Worm (Caenorhabditis elegans): ENCODE measurements around the gene lelo-3.

- TF ChIP-seq mec-3 (tag; optimal IDR thresholded peaks at IDR 0.05; ENCODE audit: borderline replicate concordance) (no peak), pros-1 (tag; optimal IDR thresholded peaks at IDR 0.05) (no peak), unc-86 (tag; optimal IDR thresholded peaks at IDR 0.05) (no peak), K09A11.1 (tag; optimal IDR thresholded peaks at IDR 0.05; ENCODE audit: insufficient read depth) (no peak), ceh-45 (GFP tag; IDR thresholded peaks at IDR 0.05) (no peak), che-1 (tag; optimal IDR thresholded peaks at IDR 0.05) (no peak), pqm-1 (tag; optimal IDR thresholded peaks at IDR 0.05) (no peak), hlh-30 (tag; optimal IDR thresholded peaks at IDR 0.05; ENCODE audit: insufficient read depth) (no peak), pha-4 (tag; optimal IDR thresholded peaks at IDR 0.05) (no peak), sdc-2 (tag; optimal IDR thresholded peaks at IDR 0.05) (no peak), unc-3 (GFP tag; conservative IDR thresholded peaks at IDR 0.05) (no peak), unc-3 (tag; optimal IDR thresholded peaks at IDR 0.05) (no peak), dve-1 (tag; optimal IDR thresholded peaks at IDR 0.05) (no peak), ceh-2 (tag; optimal IDR thresholded peaks at IDR 0.05) (no peak)
These were observed 18.2 kb upstream of the lelo-3 start for ce11 chrX:6040435-6041093.
